Fruit fly (Drosophila melanogaster): Measurements from ENCODE around the gene CG4218.

DNA sequence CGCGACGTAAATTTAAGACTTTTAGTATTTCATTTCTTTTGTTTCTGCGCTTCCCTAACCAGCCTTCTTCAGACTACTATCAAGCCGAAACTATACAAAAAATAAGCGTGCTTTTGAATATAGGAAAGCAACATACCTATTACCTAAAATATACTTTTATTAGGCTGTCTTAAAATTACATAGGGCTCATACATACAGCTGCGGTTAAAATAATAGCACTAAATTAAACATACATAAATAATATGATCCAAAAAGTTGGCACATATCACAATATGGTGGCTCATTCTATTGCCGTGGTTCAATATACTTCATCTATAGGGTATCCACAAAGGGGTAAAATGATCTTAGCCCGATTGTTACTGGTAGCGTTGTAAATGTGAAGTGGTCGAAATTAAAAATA is 48.5 kb downstream of the CG4218 start:
- TF ChIP-seq psq (optimal IDR thresholded peaks at IDR 0.05), result no peak
- no peak for TF ChIP-seq pan (optimal IDR thresholded peaks at IDR 0.05)
- no peak for TF ChIP-seq CG8478 (optimal IDR thresholded peaks at IDR 0.05)
- TF ChIP-seq usp (GFP tag; optimal IDR thresholded peaks at IDR 0.05), result no peak
- no peak for TF ChIP-seq EcR (GFP tag; optimal IDR thresholded peaks at IDR 0.05)
